Worm (Caenorhabditis elegans) whole organism, early embryonic: ENCODE results near the gene C08E8.5.

Source experiments
- B0310.2 ChIP-seq: sonication (generic microtip); optimal IDR thresholded peaks from 2 replicates; lab custom pipeline; 2016; ENCODE audit warnings: mild to moderate bottlenecking, missing genetic modification characterization, missing compliant biosample characterization
- F13C5.2 ChIP-seq: sonication (generic microtip); optimal IDR thresholded peaks from 2 replicates; lab custom pipeline; 2017; ENCODE audit warnings: mild to moderate bottlenecking, missing genetic modification characterization, inconsistent platforms, missing compliant biosample characterization
- aly-1 ChIP-seq: sonication (generic microtip); optimal IDR thresholded peaks from 2 replicates; lab custom pipeline; 2016; ENCODE audit warnings: missing genetic modification characterization, missing compliant biosample characterization
- ama-1 ChIP-seq: fragments of 150-350 bp; optimal IDR thresholded peaks from 2 replicates; lab custom pipeline; 2014
- ceh-13 ChIP-seq: fragments of 200-800 bp; sonication (Bioruptor generic); optimal IDR thresholded peaks from 2 replicates; lab custom pipeline; 2018; ENCODE audit warnings: mild to moderate bottlenecking, missing genetic modification characterization, missing compliant biosample characterization
- ceh-36 ChIP-seq: sonication (generic microtip); optimal IDR thresholded peaks from 2 replicates; lab custom pipeline; 2016; ENCODE audit warnings: missing genetic modification characterization, inconsistent platforms, missing compliant biosample characterization
- ets-7 ChIP-seq: sonication (generic microtip); optimal IDR thresholded peaks from 2 replicates; lab custom pipeline; 2016; ENCODE audit warnings: missing genotype, missing genetic modification characterization, missing compliant biosample characterization
- flt-1 ChIP-seq: fragments of 200-800 bp; sonication (Bioruptor generic); IDR thresholded peaks from 2 replicates; pipeline ENCODE4 v1.3.6; 2022; ENCODE audit warnings: missing genetic modification characterization, missing compliant biosample characterization
- hmbx-1 ChIP-seq: sonication (generic microtip); optimal IDR thresholded peaks from 2 replicates; lab custom pipeline; 2016; ENCODE audit warnings: mild to moderate bottlenecking, missing genetic modification characterization, missing compliant biosample characterization
- hmg-4 ChIP-seq: fragments of 200-800 bp; sonication (Bioruptor generic); optimal IDR thresholded peaks from 2 replicates; lab custom pipeline; 2018; ENCODE audit warnings: mild to moderate bottlenecking, missing genetic modification characterization, missing compliant biosample characterization
- hnd-1 ChIP-seq: sonication (generic microtip); optimal IDR thresholded peaks from 2 replicates; lab custom pipeline; 2016; ENCODE audit warnings: missing genetic modification characterization, missing compliant biosample characterization
- pes-1 ChIP-seq: fragments of 200-800 bp; sonication (Bioruptor generic); IDR thresholded peaks from 2 replicates; pipeline ENCODE4 v1.3.6; 2022; ENCODE audit warnings: missing genetic modification reagents, missing genetic modification characterization, missing compliant biosample characterization
- scrt-1 ChIP-seq: fragments of 200-800 bp; sonication (Bioruptor generic); IDR thresholded peaks from 2 replicates; pipeline ENCODE4 v1.3.6; 2022; ENCODE audit warnings: missing genetic modification characterization, missing compliant biosample characterization
- sea-1 ChIP-seq: fragments of 200-800 bp; sonication (Bioruptor generic); conservative IDR thresholded peaks from 2 replicates; pipeline ENCODE4 v1.3.6; 2022; ENCODE audit warnings: missing genetic modification characterization, missing compliant biosample characterization
- tbx-11 ChIP-seq: fragments of 200-800 bp; sonication (Bioruptor generic); IDR thresholded peaks from 2 replicates; pipeline ENCODE4 v1.3.6; 2022; ENCODE audit warnings: missing genetic modification characterization, missing compliant biosample characterization
- tbx-37 ChIP-seq: fragments of 200-800 bp; sonication (Bioruptor generic); conservative IDR thresholded peaks from 2 replicates; pipeline ENCODE4 v1.3.6; 2022; ENCODE audit warnings: missing genetic modification reagents, missing genetic modification characterization, missing compliant biosample characterization
- tra-4 ChIP-seq: sonication (generic microtip); optimal IDR thresholded peaks from 2 replicates; lab custom pipeline; 2017; ENCODE audit warnings: missing genetic modification characterization, missing compliant biosample characterization

The C08E8.5 gene

ce11 chrV:18378819-18379218 lies 19.0 kb upstream of the C08E8.5 start, which contains the start of gene Y51A2B.8:
Y51A2B.8 (plus strand) TSS chrV:18379119.
- TF ChIP-seq F13C5.2 (tag; lab: Kevin White, UChicago) (no peak), scrt-1 (no peak), tbx-11 (GFP tag; lab: Robert Waterston, UW) (no peak), ceh-36 (tag; lab: Kevin White, UChicago) (no peak), ama-1 (lab: Kevin White, UChicago) (no peak), sea-1 (GFP tag; lab: Robert Waterston, UW) (no peak), hmg-4 (GFP tag; lab: Kevin White, UChicago) (no peak), flt-1 (GFP tag; lab: Robert Waterston, UW) (no peak), hmbx-1 (no peak), pes-1 (no peak), ceh-13 (GFP tag; lab: Kevin White, UChicago) (no peak), hnd-1 (tag; lab: Kevin White, UChicago) (no peak), tbx-37 (GFP tag; lab: Robert Waterston, UW) (no peak), aly-1 (no peak), tra-4 (tag; lab: Kevin White, UChicago) (no peak), B0310.2 (no peak), ets-7 (tag; lab: Kevin White, UChicago) (no peak)

- TF ChIP-seq ceh-13 (GFP tag; lab: Kevin White, UChicago) (no peak), flt-1 (GFP tag; lab: Robert Waterston, UW) (no peak)
Measured at ce11 chrV:18375551-18375950, 15.8 kb upstream of the C08E8.5 start.

- TF ChIP-seq scrt-1 (no peak), aly-1 (no peak), pes-1 (no peak), hmg-4 (GFP tag; lab: Kevin White, UChicago) (no peak)
Measured at ce11 chrV:18374194-18374593, 14.4 kb upstream of the C08E8.5 start, which contains the start of gene Y51A2B.2. Y51A2B.2 (plus strand) TSS chrV:18374494.

ce11 chrV:18371579-18371978 lies 11.8 kb upstream of the C08E8.5 start, which contains the start of gene C08E8.4:
C08E8.4 (plus strand) TSS chrV:18371846.
- TF ChIP-seq tbx-11 (GFP tag; lab: Robert Waterston, UW) (no peak), scrt-1 (no peak), hmbx-1 (no peak), sea-1 (GFP tag; lab: Robert Waterston, UW) (no peak), aly-1 (no peak), flt-1 (GFP tag; lab: Robert Waterston, UW) (no peak), ceh-36 (tag; lab: Kevin White, UChicago) (no peak), ets-7 (tag; lab: Kevin White, UChicago) (no peak), F13C5.2 (tag; lab: Kevin White, UChicago) (no peak), hnd-1 (tag; lab: Kevin White, UChicago) (no peak), hmg-4 (GFP tag; lab: Kevin White, UChicago) (no peak), ceh-13 (GFP tag; lab: Kevin White, UChicago) (no peak), tbx-37 (GFP tag; lab: Robert Waterston, UW) (no peak), pes-1 (no peak), tra-4 (tag; lab: Kevin White, UChicago) (no peak), ama-1 (lab: Kevin White, UChicago) (no peak), B0310.2 (no peak)

- TF ChIP-seq ceh-36 (tag; lab: Kevin White, UChicago) = no peak
- no peak for TF ChIP-seq hmbx-1
- no peak for TF ChIP-seq scrt-1
- no peak for TF ChIP-seq hnd-1 (tag; lab: Kevin White, UChicago)
- no peak for TF ChIP-seq tbx-37 (GFP tag; lab: Robert Waterston, UW)
- no peak for TF ChIP-seq sea-1 (GFP tag; lab: Robert Waterston, UW)
- TF ChIP-seq pes-1 = no peak
- TF ChIP-seq ama-1 (lab: Kevin White, UChicago) = no peak
- no peak for TF ChIP-seq tra-4 (tag; lab: Kevin White, UChicago)
- no peak for TF ChIP-seq ets-7 (tag; lab: Kevin White, UChicago)
- no peak for TF ChIP-seq tbx-11 (GFP tag; lab: Robert Waterston, UW)
- TF ChIP-seq F13C5.2 (tag; lab: Kevin White, UChicago) = no peak
Measured at ce11 chrV:18371028-18371427, 11.2 kb upstream of the C08E8.5 start.

ce11 chrV:18368322-18368721 lies 8.5 kb upstream of the C08E8.5 start, which contains the start of gene C08E8.6:
C08E8.6 (minus strand) TSS chrV:18368422.
- TF ChIP-seq tra-4 (tag; lab: Kevin White, UChicago) (no peak), ets-7 (tag; lab: Kevin White, UChicago) (no peak), tbx-37 (GFP tag; lab: Robert Waterston, UW) (no peak), hmbx-1 (no peak), sea-1 (GFP tag; lab: Robert Waterston, UW) (no peak)

ce11 chrV:18364558-18364957 lies 4.8 kb upstream of the C08E8.5 start, which contains the start of gene C08E8.9:
C08E8.9 (plus strand) TSS chrV:18364858.
- no peak for TF ChIP-seq F13C5.2 (tag; lab: Kevin White, UChicago)
- TF ChIP-seq ceh-36 (tag; lab: Kevin White, UChicago) = peak; percentile 57
- TF ChIP-seq sea-1 (GFP tag; lab: Robert Waterston, UW) = no peak
- TF ChIP-seq ama-1 (lab: Kevin White, UChicago) = no peak
- TF ChIP-seq ets-7 (tag; lab: Kevin White, UChicago) = no peak
- TF ChIP-seq aly-1 = no peak
- TF ChIP-seq hnd-1 (tag; lab: Kevin White, UChicago) = no peak

- TF ChIP-seq F13C5.2 (tag; lab: Kevin White, UChicago) (no peak), scrt-1 (no peak), hmbx-1 (no peak), hnd-1 (tag; lab: Kevin White, UChicago) (no peak), tra-4 (tag; lab: Kevin White, UChicago) (no peak), ets-7 (tag; lab: Kevin White, UChicago) (no peak), hmg-4 (GFP tag; lab: Kevin White, UChicago) (no peak), B0310.2 (no peak), sea-1 (GFP tag; lab: Robert Waterston, UW) (no peak)
Measured at ce11 chrV:18362402-18362801, 2.6 kb upstream of the C08E8.5 start, which contains the start of gene C08E8.1. C08E8.1 (minus strand) TSS chrV:18362502.
